Fruit fly (Drosophila melanogaster) whole organism, larva: ENCODE results near the gene pn.
A peak's percentile ranks its signal among the peaks of the same experiment; 100 is the strongest.

Experiments
- noc ChIP-seq: fragments of 200-800 bp; sonication (Bioruptor generic); optimal IDR thresholded peaks from 3 replicates; lab custom pipeline; 2019; ENCODE audit warnings: missing biosample characterization, mild to moderate bottlenecking, missing genetic modification characterization, moderate library complexity

pn gene

dm6 chrX:2170424-2170823 is 10.6 kb upstream of the pn start:
- TF ChIP-seq noc (tag; lab: Kevin White, UChicago): no peak

- TF ChIP-seq noc (tag; lab: Kevin White, UChicago): no peak
These were observed 8.6 kb upstream of the pn start, which contains the start of gene ND-B14.5A for dm6 chrX:2172420-2172827. Gene ND-B14.5A (plus strand): TSS chrX:2172526.

dm6 chrX:2175265-2175795 is 5.7 kb upstream of the pn start, which contains the start of gene Cyp4d14:
Gene Cyp4d14 (minus strand): TSS chrX:2175315.
- no peak for TF ChIP-seq noc (tag; lab: Kevin White, UChicago)

- TF ChIP-seq noc (tag; lab: Kevin White, UChicago): no peak
These were observed 5.0 kb upstream of the pn start, which contains the start of gene Cyp4d2 for dm6 chrX:2175956-2176469. Gene Cyp4d2 (plus strand): TSS chrX:2176006.

- TF ChIP-seq noc (tag; lab: Kevin White, UChicago): no peak
These were observed 2.2 kb upstream of the pn start, which contains the start of gene Cyp4ae1 for dm6 chrX:2178802-2179201. Gene Cyp4ae1 (plus strand): TSS chrX:2179007.

dm6 chrX:2184563-2184962 is 3.6 kb downstream of the pn start, which contains the start of the genes Nmd3 and CG17776:
Gene Nmd3 (minus strand): TSS chrX:2184668.
Gene CG17776 (plus strand): TSS chrX:2184725.
- peak; percentile 36 for TF ChIP-seq noc (tag; lab: Kevin White, UChicago)

DNA sequence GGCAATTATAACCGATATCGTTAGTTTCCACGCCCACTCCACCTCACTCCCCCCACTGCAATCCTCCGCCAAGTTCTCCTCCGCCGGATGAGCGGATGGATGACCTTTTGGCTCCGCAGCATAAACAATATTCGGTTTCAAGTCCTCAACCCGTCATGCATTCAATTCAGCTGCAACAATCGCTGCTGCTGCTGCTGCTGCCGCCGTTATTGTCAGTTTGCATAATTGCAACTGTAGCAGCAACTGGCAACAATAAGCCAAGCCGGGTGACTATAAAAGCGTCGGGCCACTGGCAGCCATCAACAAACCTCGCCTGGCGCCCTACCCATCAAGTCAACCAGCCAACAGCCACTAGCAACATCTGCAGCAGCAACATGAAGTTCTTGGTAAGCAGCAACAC is 5.5 kb downstream of the pn start, which contains the start of gene CG17777:
Gene CG17777 (plus strand): TSS at position 301 of the 400 bp plus-strand sequence.
- TF ChIP-seq noc (tag; lab: Kevin White, UChicago): no peak

- TF ChIP-seq noc (tag; lab: Kevin White, UChicago): no peak
These were observed 6.5 kb downstream of the pn start, which contains the start of gene CG3457 for dm6 chrX:2187520-2187919. Gene CG3457 (plus strand): TSS chrX:2187820.

dm6 chrX:2188888-2189287 is 7.9 kb downstream of the pn start, which contains the start of gene Mct1:
Gene Mct1 (plus strand): TSS chrX:2189188.
- no peak for TF ChIP-seq noc (tag; lab: Kevin White, UChicago)

DNA sequence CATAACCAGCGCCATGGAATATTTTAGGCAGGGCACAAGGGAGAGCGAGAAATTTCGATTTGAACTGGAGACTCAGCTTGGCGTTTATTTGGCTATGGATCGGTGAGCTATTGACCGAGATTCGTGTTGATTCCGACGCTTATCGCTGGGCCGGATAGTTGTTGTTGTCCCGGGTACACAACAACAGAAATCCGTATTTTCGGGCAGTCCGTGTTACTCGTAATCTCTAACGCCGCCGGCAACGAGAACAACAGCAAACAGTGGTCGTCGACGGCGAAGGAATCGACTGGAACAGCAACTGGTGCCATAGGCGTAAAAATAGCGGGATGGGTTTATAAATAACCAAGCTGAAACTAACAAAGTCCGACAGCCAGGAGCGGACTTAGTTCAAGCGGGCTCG is 10.9 kb downstream of the pn start:
- no peak for TF ChIP-seq noc (tag; lab: Kevin White, UChicago)

- no peak for TF ChIP-seq noc (tag; lab: Kevin White, UChicago)
These were observed 12.1 kb downstream of the pn start for dm6 chrX:2193158-2193557.

DNA sequence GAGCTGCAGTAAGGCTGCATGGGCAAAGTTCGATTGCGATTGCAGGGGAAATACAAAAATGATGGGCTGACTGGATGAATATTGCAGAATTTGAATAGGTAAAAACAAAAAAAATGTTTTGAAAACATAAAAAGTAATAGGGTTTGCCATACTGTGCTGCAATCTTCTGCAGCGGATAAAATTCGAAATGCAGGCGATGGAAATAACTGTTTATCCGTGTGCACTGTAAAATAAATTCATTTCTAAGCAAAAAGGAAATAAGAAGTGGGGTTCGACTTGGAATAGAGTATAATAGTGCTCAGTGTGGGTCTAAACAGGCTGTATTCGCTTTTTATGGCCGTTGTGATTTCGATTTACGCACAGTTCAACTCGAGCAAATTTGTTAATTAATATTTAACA is 12.8 kb downstream of the pn start, which contains the start of gene CG14053:
Gene CG14053 (minus strand): TSS at position 101 of the 399 bp plus-strand sequence.
- TF ChIP-seq noc (tag; lab: Kevin White, UChicago): no peak

- peak; percentile 49 for TF ChIP-seq noc (tag; lab: Kevin White, UChicago)
These were observed 13.4 kb downstream of the pn start for dm6 chrX:2194208-2195094.

dm6 chrX:2196086-2196732 is 15.2 kb downstream of the pn start:
- TF ChIP-seq noc (tag; lab: Kevin White, UChicago): no peak
